Fruit fly (Drosophila melanogaster): ENCODE results near the gene CG5418.

Gene CG5418

dm6 chr2L:12464065-12464464 lies 11.0 kb upstream of the CG5418 start (continued):
- TF ChIP-seq CG3163 (GFP tag; optimal IDR thresholded peaks at IDR 0.05) (no peak), lbe (GFP tag; optimal IDR thresholded peaks at IDR 0.05) (no peak), en (GFP tag; optimal IDR thresholded peaks at IDR 0.05) (no peak), chif (GFP tag; optimal IDR thresholded peaks at IDR 0.05) (no peak), crol (GFP tag; IDR thresholded peaks at IDR 0.05) (peak; percentile 87), her (GFP tag; optimal IDR thresholded peaks at IDR 0.05) (no peak), GATAe (GFP tag; conservative IDR thresholded peaks at IDR 0.05) (peak; percentile 33; the same call in 1 of the 2 replicates), gro (GFP tag; optimal IDR thresholded peaks at IDR 0.05) (no peak), slou (GFP tag; optimal IDR thresholded peaks at IDR 0.05) (no peak), sens (GFP tag) (no peak), CG8765 (GFP tag; IDR thresholded peaks at IDR 0.05) (no peak), CG18599 (GFP tag; optimal IDR thresholded peaks at IDR 0.05) (peak; percentile 13), rib (GFP tag; IDR thresholded peaks at IDR 0.05) (peak; percentile 43; the same call in 1 of the 2 replicates), CG14860 (GFP tag; IDR thresholded peaks at IDR 0.05; ENCODE audit: partially characterized antibody) (no peak), HLH4C (GFP tag; IDR thresholded peaks at IDR 0.05; ENCODE audit: partially characterized antibody) (no peak), NK7.1 (GFP tag; optimal IDR thresholded peaks at IDR 0.05) (no peak), pho (GFP tag; optimal IDR thresholded peaks at IDR 0.05) (no peak), CG15479 (GFP tag; optimal IDR thresholded peaks at IDR 0.05) (no peak), slp2 (GFP tag; optimal IDR thresholded peaks at IDR 0.05) (no peak), hb (GFP tag; IDR thresholded peaks at IDR 0.05; ENCODE audit: partially characterized antibody) (no peak), CG1529 (GFP tag; optimal IDR thresholded peaks at IDR 0.05) (no peak), phol (tag; optimal IDR thresholded peaks at IDR 0.05) (no peak), hth (optimal IDR thresholded peaks at IDR 0.05) (no peak), zen2 (GFP tag; IDR thresholded peaks at IDR 0.05; ENCODE audit: partially characterized antibody) (no peak), CG10267 (tag; optimal IDR thresholded peaks at IDR 0.05) (no peak), esg (GFP tag; conservative IDR thresholded peaks at IDR 0.05) (no peak), da (GFP tag; optimal IDR thresholded peaks at IDR 0.05) (no peak), pan (optimal IDR thresholded peaks at IDR 0.05) (no peak), pan (GFP tag; optimal IDR thresholded peaks at IDR 0.05 in 1 of 2, IDR thresholded peaks at IDR 0.05 in 1 of 2) (peak in 1 of 2 experiments; percentile 32), CG10431 (GFP tag; optimal IDR thresholded peaks at IDR 0.05) (no peak), tgo (GFP tag; IDR thresholded peaks at IDR 0.05) (no peak), CkIIα-i1 (GFP tag; IDR thresholded peaks at IDR 0.05) (no peak), CG18619 (GFP tag; optimal IDR thresholded peaks at IDR 0.05) (peak; percentile 11), CG13775 (GFP tag; optimal IDR thresholded peaks at IDR 0.05) (no peak), dysf (GFP tag; IDR thresholded peaks at IDR 0.05) (0 out of 3 replicates have a peak, but pooled peaks have one; percentile 24), jumu (GFP tag; optimal IDR thresholded peaks at IDR 0.05) (no peak), CG10209 (GFP tag; optimal IDR thresholded peaks at IDR 0.05) (no peak), lov (optimal IDR thresholded peaks at IDR 0.05) (no peak), lov (GFP tag; IDR thresholded peaks at IDR 0.05) (0 out of 3 replicates have a peak, but pooled peaks have one; percentile 13), knrl (GFP tag; IDR thresholded peaks at IDR 0.05; ENCODE audit: partially characterized antibody) (no peak), CG5953 (GFP tag; IDR thresholded peaks at IDR 0.05) (0 out of 2 replicates have a peak, but pooled peaks have one; percentile 8), bigmax (GFP tag; optimal IDR thresholded peaks at IDR 0.05) (no peak), CG12219 (GFP tag; optimal IDR thresholded peaks at IDR 0.05) (no peak), mirr (GFP tag; optimal IDR thresholded peaks at IDR 0.05) (peak; percentile 55), bbx (GFP tag; IDR thresholded peaks at IDR 0.05; ENCODE audit: partially characterized antibody) (no peak), seq (GFP tag; IDR thresholded peaks at IDR 0.05) (0 out of 2 replicates have a peak, but pooled peaks have one; percentile 22), CG12659 (GFP tag; optimal IDR thresholded peaks at IDR 0.05) (no peak), CG9932 (GFP tag; IDR thresholded peaks at IDR 0.05) (peak; percentile 31; the same call in 1 of the 2 replicates), Hr78 (GFP tag; optimal IDR thresholded peaks at IDR 0.05) (peak in 1 of 2 experiments; percentile 4), HLH54F (GFP tag; optimal IDR thresholded peaks at IDR 0.05) (no peak), CG12942 (GFP tag; optimal IDR thresholded peaks at IDR 0.05) (no peak)
